Worm (Caenorhabditis elegans): Measurements from ENCODE around the gene srz-23.

DNA sequence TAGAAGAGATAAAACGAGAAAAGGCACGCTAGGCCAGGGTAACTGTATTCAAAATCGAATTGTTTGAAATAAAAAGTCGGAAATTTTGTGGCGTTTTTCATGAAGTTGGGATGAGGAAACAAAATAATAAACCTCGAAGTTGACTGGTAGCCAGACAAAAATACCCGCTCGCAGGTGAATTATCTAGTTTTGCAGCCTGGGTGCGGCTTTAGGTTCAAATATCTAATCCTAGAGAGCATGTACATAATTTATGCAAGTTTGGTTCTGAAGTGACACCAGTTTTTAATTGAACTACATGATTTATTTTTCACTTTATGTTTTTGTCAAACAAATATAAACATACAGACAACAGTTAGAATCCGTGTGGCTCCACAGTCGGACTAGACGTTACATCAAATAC, 28.4 kb downstream of the srz-23 start, which contains the start of gene srz-37:
- no peak for TF ChIP-seq him-1 (tag; optimal IDR thresholded peaks at IDR 0.05)
- no peak for TF ChIP-seq B0336.3 (GFP tag; IDR thresholded peaks at IDR 0.05)
- TF ChIP-seq unc-62 (GFP tag; optimal IDR thresholded peaks at IDR 0.05) = no peak
- TF ChIP-seq F49E8.2 (tag; optimal IDR thresholded peaks at IDR 0.05; ENCODE audit: insufficient read depth) = no peak
- TF ChIP-seq somi-1 (GFP tag; optimal IDR thresholded peaks at IDR 0.05) = no peak
- no peak for TF ChIP-seq F55B11.4 (tag; optimal IDR thresholded peaks at IDR 0.05; ENCODE audit: borderline replicate concordance, insufficient read depth)
- TF ChIP-seq ama-1 (optimal IDR thresholded peaks at IDR 0.05) = no peak
- TF ChIP-seq ama-1 (GFP tag; optimal IDR thresholded peaks at IDR 0.05) = no peak
- TF ChIP-seq sptf-2 (GFP tag; optimal IDR thresholded peaks at IDR 0.05) = no peak
- TF ChIP-seq ztf-26 (tag; optimal IDR thresholded peaks at IDR 0.05) = no peak
- no peak for TF ChIP-seq snpc-4 (GFP tag; optimal IDR thresholded peaks at IDR 0.05)
- TF ChIP-seq snpc-4 (tag; optimal IDR thresholded peaks at IDR 0.05) = no peak
